Fruit fly (Drosophila melanogaster): Measurements from ENCODE around the gene Grip163.

DNA sequence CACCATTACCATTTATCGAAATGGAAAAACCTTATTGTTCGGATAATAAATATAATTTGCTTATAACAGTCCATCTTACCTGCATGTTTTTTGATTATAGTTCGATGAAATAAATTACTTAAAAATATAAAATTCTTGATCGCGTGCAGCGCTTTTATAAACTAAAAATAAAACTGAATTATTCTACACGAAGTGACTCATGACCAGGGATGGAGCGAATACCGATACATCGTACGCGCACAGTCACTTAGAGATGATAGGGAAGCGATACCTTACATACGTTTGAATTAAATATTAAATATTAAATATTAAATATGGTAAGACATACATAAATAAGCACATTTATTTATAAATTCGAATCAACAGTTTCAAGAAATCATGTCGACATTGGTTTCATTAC, 5.0 kb downstream of the Grip163 start, which contains the start of gene viaf:
- TF ChIP-seq gl (tag; optimal IDR thresholded peaks at IDR 0.05) (no peak), Pif1B (GFP tag; optimal IDR thresholded peaks at IDR 0.05) (no peak), CG17806 (tag; optimal IDR thresholded peaks at IDR 0.05) (no peak)

All from whole organism, pupa.